In genomic region chr3R:22139113-22139512, dm6 we compare ENCODE assay signal across 1 fruit fly cellular context.
TF ChIP-seq lines count a peak whose summit lies in the region.

No protein-coding gene starts in this region.

TF ChIP-seq in whole organism, embryonic, 481 proteins besides CTCF, POLR2A, EP300 and RAD21 (continued from another document and continues in another):
- no peak for TF ChIP-seq ERR (GFP tag; optimal IDR thresholded peaks at IDR 0.05; lab: Kevin White, UChicago)
- TF ChIP-seq CG13624 (GFP tag; optimal IDR thresholded peaks at IDR 0.05; lab: Kevin White, UChicago) = peak; percentile 17
- peak; percentile 75 for TF ChIP-seq CG9727 (GFP tag; optimal IDR thresholded peaks at IDR 0.05; lab: Kevin White, UChicago)
- TF ChIP-seq pb (GFP tag; optimal IDR thresholded peaks at IDR 0.05; lab: Kevin White, UChicago) = peak; percentile 37
- TF ChIP-seq pan (optimal IDR thresholded peaks at IDR 0.05; lab: Kevin White, UChicago) = no peak
- peak in 1 of 2 experiments; percentile 75 for TF ChIP-seq pan (GFP tag; optimal IDR thresholded peaks at IDR 0.05 in 1 of 2, IDR thresholded peaks at IDR 0.05 in 1 of 2)
- peak; percentile 66; the same call in 1 of the 3 replicates for TF ChIP-seq CG2199 (GFP tag; IDR thresholded peaks at IDR 0.05; lab: Robert Waterston, UW)
- TF ChIP-seq tio (GFP tag; optimal IDR thresholded peaks at IDR 0.05; lab: Kevin White, UChicago) = peak; percentile 64
- peak; percentile 26; the same call in 1 of the 2 replicates for TF ChIP-seq CG31224 (GFP tag; IDR thresholded peaks at IDR 0.05; lab: Robert Waterston, UW)
- TF ChIP-seq Dll (GFP tag; IDR thresholded peaks at IDR 0.05; lab: Robert Waterston, UW; ENCODE audit: partially characterized antibody) = no peak
- no peak for TF ChIP-seq sc (optimal IDR thresholded peaks at IDR 0.05; lab: Kevin White, UChicago)
- TF ChIP-seq sc (GFP tag; optimal IDR thresholded peaks at IDR 0.05; lab: Kevin White, UChicago) = peak; percentile 37
- TF ChIP-seq wor (GFP tag; IDR thresholded peaks at IDR 0.05; lab: Robert Waterston, UW) = peak; percentile 57
- no peak for TF ChIP-seq CG17612 (GFP tag; IDR thresholded peaks at IDR 0.05; lab: Robert Waterston, UW)
- no peak for TF ChIP-seq cg (GFP tag; optimal IDR thresholded peaks at IDR 0.05; lab: Kevin White, UChicago)
- peak; percentile 68; the same call in 2 of the 3 replicates for TF ChIP-seq CG11456 (GFP tag; IDR thresholded peaks at IDR 0.05; lab: Robert Waterston, UW)
- no peak for TF ChIP-seq CkIIα-i1 (GFP tag; IDR thresholded peaks at IDR 0.05; lab: Robert Waterston, UW)
- TF ChIP-seq sens (GFP tag; lab: Kevin White, UChicago) = peak; percentile 92
- peak; percentile 48 for TF ChIP-seq lilli (GFP tag; optimal IDR thresholded peaks at IDR 0.05; lab: Kevin White, UChicago)
- no peak for TF ChIP-seq usp (GFP tag; optimal IDR thresholded peaks at IDR 0.05; lab: Kevin White, UChicago)
- TF ChIP-seq CG6813 (GFP tag; optimal IDR thresholded peaks at IDR 0.05; lab: Kevin White, UChicago) = peak; percentile 70
- no peak for TF ChIP-seq sr (GFP tag; IDR thresholded peaks at IDR 0.05; lab: Robert Waterston, UW)
- TF ChIP-seq CG14441 (GFP tag; IDR thresholded peaks at IDR 0.05; lab: Robert Waterston, UW) = peak; percentile 67
- TF ChIP-seq CG43689 (GFP tag; IDR thresholded peaks at IDR 0.05; lab: Robert Waterston, UW) = no peak
- peak; percentile 33 for TF ChIP-seq CG17568 (GFP tag; optimal IDR thresholded peaks at IDR 0.05; lab: Kevin White, UChicago)
- no peak for TF ChIP-seq luna (GFP tag; optimal IDR thresholded peaks at IDR 0.05; lab: Kevin White, UChicago)
- TF ChIP-seq hbn (GFP tag; IDR thresholded peaks at IDR 0.05; lab: Robert Waterston, UW; ENCODE audit: partially characterized antibody) = no peak
- TF ChIP-seq Awh (GFP tag; IDR thresholded peaks at IDR 0.05; lab: Robert Waterston, UW) = peak; percentile 42; the same call in 1 of the 2 replicates
- no peak for TF ChIP-seq CG30020 (tag; optimal IDR thresholded peaks at IDR 0.05; lab: Kevin White, UChicago)
- TF ChIP-seq CG2712 (tag; optimal IDR thresholded peaks at IDR 0.05; lab: Kevin White, UChicago) = peak; percentile 79
- peak; percentile 50 for TF ChIP-seq D19A (tag; optimal IDR thresholded peaks at IDR 0.05; lab: Kevin White, UChicago)
- TF ChIP-seq CG12744 (GFP tag; optimal IDR thresholded peaks at IDR 0.05; lab: Kevin White, UChicago) = no peak
- peak; percentile 58; the same call in 1 of the 2 replicates for TF ChIP-seq Gsc (GFP tag; IDR thresholded peaks at IDR 0.05; lab: Robert Waterston, UW)
- peak; percentile 59 for TF ChIP-seq Hsf (GFP tag; optimal IDR thresholded peaks at IDR 0.05; lab: Kevin White, UChicago)
- TF ChIP-seq croc (GFP tag; conservative IDR thresholded peaks at IDR 0.05; lab: Robert Waterston, UW) = peak; percentile 59
- TF ChIP-seq Hr3 (GFP tag; optimal IDR thresholded peaks at IDR 0.05; lab: Kevin White, UChicago) = peak; percentile 35
- no peak for TF ChIP-seq twi (tag; optimal IDR thresholded peaks at IDR 0.05; lab: Kevin White, UChicago)
- no peak for TF ChIP-seq Dek (tag; optimal IDR thresholded peaks at IDR 0.05; lab: Kevin White, UChicago)
- no peak for TF ChIP-seq mld (GFP tag; IDR thresholded peaks at IDR 0.05; lab: Robert Waterston, UW; ENCODE audit: partially characterized antibody)
- peak; percentile 38 for TF ChIP-seq CG15696 (tag; optimal IDR thresholded peaks at IDR 0.05; lab: Kevin White, UChicago)
- TF ChIP-seq ranshi (GFP tag; IDR thresholded peaks at IDR 0.05; lab: Robert Waterston, UW) = peak; percentile 78
- TF ChIP-seq sim (GFP tag; IDR thresholded peaks at IDR 0.05; lab: Robert Waterston, UW) = peak; percentile 56; the same call in 1 of the 2 replicates
- no peak for TF ChIP-seq CG10431 (GFP tag; optimal IDR thresholded peaks at IDR 0.05; lab: Kevin White, UChicago)
- TF ChIP-seq sd (tag; optimal IDR thresholded peaks at IDR 0.05; lab: Kevin White, UChicago) = no peak
- peak; percentile 50; the same call in 1 of the 2 replicates for TF ChIP-seq E2f2 (GFP tag; IDR thresholded peaks at IDR 0.05; lab: Robert Waterston, UW)
- TF ChIP-seq CG4282 (GFP tag; optimal IDR thresholded peaks at IDR 0.05; lab: Kevin White, UChicago) = peak; percentile 20
- TF ChIP-seq seq (GFP tag; IDR thresholded peaks at IDR 0.05; lab: Robert Waterston, UW) = peak; percentile 74
- no peak for TF ChIP-seq hkb (optimal IDR thresholded peaks at IDR 0.05; lab: Kevin White, UChicago)
- TF ChIP-seq hkb (GFP tag; IDR thresholded peaks at IDR 0.05; lab: Robert Waterston, UW) = peak; percentile 81
- TF ChIP-seq CG6175 (GFP tag; IDR thresholded peaks at IDR 0.05; lab: Robert Waterston, UW) = 0 out of 3 replicates have a peak, but pooled peaks have one; percentile 14
- TF ChIP-seq CG4854 (GFP tag; optimal IDR thresholded peaks at IDR 0.05; lab: Kevin White, UChicago) = no peak
- TF ChIP-seq stwl (tag; optimal IDR thresholded peaks at IDR 0.05; lab: Kevin White, UChicago) = peak; percentile 56
- peak; percentile 69; the same call in 2 of the 3 replicates for TF ChIP-seq CG11093 (GFP tag; IDR thresholded peaks at IDR 0.05; lab: Robert Waterston, UW)
- no peak for TF ChIP-seq zfh2 (GFP tag; optimal IDR thresholded peaks at IDR 0.05; lab: Kevin White, UChicago)
- TF ChIP-seq Sox100B (GFP tag; optimal IDR thresholded peaks at IDR 0.05; lab: Kevin White, UChicago) = no peak
- peak; percentile 68 for TF ChIP-seq CG16815 (GFP tag; optimal IDR thresholded peaks at IDR 0.05; lab: Kevin White, UChicago)
- peak; percentile 75 for TF ChIP-seq sisA (GFP tag; IDR thresholded peaks at IDR 0.05; lab: Robert Waterston, UW)
- no peak for TF ChIP-seq Eip74EF (GFP tag; optimal IDR thresholded peaks at IDR 0.05; lab: Kevin White, UChicago)
- no peak for TF ChIP-seq CG34376 (GFP tag; optimal IDR thresholded peaks at IDR 0.05; lab: Kevin White, UChicago)
- no peak for TF ChIP-seq CG4328 (GFP tag; optimal IDR thresholded peaks at IDR 0.05; lab: Kevin White, UChicago)
- TF ChIP-seq CG11247 (GFP tag; IDR thresholded peaks at IDR 0.05; lab: Robert Waterston, UW) = peak; percentile 55; the same call in 1 of the 2 replicates
- peak; percentile 4 for TF ChIP-seq psq (GFP tag; optimal IDR thresholded peaks at IDR 0.05; lab: Kevin White, UChicago)
- TF ChIP-seq Aef1 (GFP tag; IDR thresholded peaks at IDR 0.05; lab: Robert Waterston, UW) = peak; percentile 61; the same call in 2 of the 3 replicates
- peak; percentile 44; the same call in 1 of the 2 replicates for TF ChIP-seq CG10321 (GFP tag; IDR thresholded peaks at IDR 0.05; lab: Robert Waterston, UW)
- TF ChIP-seq CG15601 (tag; optimal IDR thresholded peaks at IDR 0.05; lab: Kevin White, UChicago) = peak; percentile 34
- peak; percentile 85 for TF ChIP-seq Drgx (GFP tag; IDR thresholded peaks at IDR 0.05; lab: Robert Waterston, UW)
- TF ChIP-seq D (optimal IDR thresholded peaks at IDR 0.05; lab: Kevin White, UChicago) = no peak
- TF ChIP-seq D (GFP tag; optimal IDR thresholded peaks at IDR 0.05; lab: Kevin White, UChicago) = peak; percentile 69
- peak; percentile 23 for TF ChIP-seq CG5180 (GFP tag; optimal IDR thresholded peaks at IDR 0.05; lab: Kevin White, UChicago)
- TF ChIP-seq lov (optimal IDR thresholded peaks at IDR 0.05; lab: Kevin White, UChicago) = no peak
- peak; percentile 74; the same call in 2 of the 3 replicates for TF ChIP-seq lov (GFP tag; IDR thresholded peaks at IDR 0.05; lab: Robert Waterston, UW)
- TF ChIP-seq so (GFP tag; IDR thresholded peaks at IDR 0.05; lab: Robert Waterston, UW) = peak; percentile 56; the same call in 1 of the 3 replicates
- TF ChIP-seq Lpt (GFP tag; optimal IDR thresholded peaks at IDR 0.05; lab: Kevin White, UChicago) = no peak
- TF ChIP-seq row (GFP tag; IDR thresholded peaks at IDR 0.05; lab: Robert Waterston, UW) = peak; percentile 31; the same call in 2 of the 3 replicates
- TF ChIP-seq CG12391 (tag; optimal IDR thresholded peaks at IDR 0.05; lab: Kevin White, UChicago) = peak; percentile 67
- TF ChIP-seq tap (tag; optimal IDR thresholded peaks at IDR 0.05; lab: Kevin White, UChicago) = peak; percentile 31
- TF ChIP-seq ci (GFP tag; IDR thresholded peaks at IDR 0.05; lab: Robert Waterston, UW) = peak; percentile 88
- TF ChIP-seq dan (GFP tag; IDR thresholded peaks at IDR 0.05; lab: Robert Waterston, UW) = peak; percentile 67
- TF ChIP-seq CG31441 (GFP tag; IDR thresholded peaks at IDR 0.05; lab: Robert Waterston, UW) = peak; percentile 75
- peak; percentile 54 for TF ChIP-seq CG10462 (GFP tag; optimal IDR thresholded peaks at IDR 0.05; lab: Kevin White, UChicago)
- peak; percentile 68 for TF ChIP-seq slbo (GFP tag; IDR thresholded peaks at IDR 0.05; lab: Robert Waterston, UW)
- TF ChIP-seq Xrp1 (GFP tag; IDR thresholded peaks at IDR 0.05; lab: Robert Waterston, UW) = peak; percentile 92
- peak; percentile 48 for TF ChIP-seq Asciz (GFP tag; optimal IDR thresholded peaks at IDR 0.05; lab: Kevin White, UChicago)
- no peak for TF ChIP-seq CG1832 (GFP tag; optimal IDR thresholded peaks at IDR 0.05; lab: Kevin White, UChicago)
- peak; percentile 73 for TF ChIP-seq Sox102F (GFP tag; optimal IDR thresholded peaks at IDR 0.05; lab: Kevin White, UChicago)
- peak; percentile 80 for TF ChIP-seq Antp (GFP tag; optimal IDR thresholded peaks at IDR 0.05; lab: Kevin White, UChicago)
- TF ChIP-seq pita (GFP tag; optimal IDR thresholded peaks at IDR 0.05; lab: Kevin White, UChicago) = no peak
- TF ChIP-seq CG17912 (GFP tag; optimal IDR thresholded peaks at IDR 0.05; lab: Kevin White, UChicago) = no peak
- TF ChIP-seq amos (GFP tag; IDR thresholded peaks at IDR 0.05; lab: Robert Waterston, UW; ENCODE audit: partially characterized antibody) = no peak
- TF ChIP-seq CG4404 (GFP tag; IDR thresholded peaks at IDR 0.05; lab: Robert Waterston, UW) = peak; percentile 76
- peak; percentile 64 for TF ChIP-seq CG10654 (GFP tag; optimal IDR thresholded peaks at IDR 0.05; lab: Kevin White, UChicago)
- TF ChIP-seq CG1233 (GFP tag; optimal IDR thresholded peaks at IDR 0.05; lab: Kevin White, UChicago) = peak; percentile 47
- TF ChIP-seq CG12104 (GFP tag; optimal IDR thresholded peaks at IDR 0.05; lab: Kevin White, UChicago) = no peak
- no peak for TF ChIP-seq CG15479 (GFP tag; optimal IDR thresholded peaks at IDR 0.05; lab: Kevin White, UChicago)
- TF ChIP-seq pfk (GFP tag; optimal IDR thresholded peaks at IDR 0.05; lab: Kevin White, UChicago) = no peak
- TF ChIP-seq oc (tag; optimal IDR thresholded peaks at IDR 0.05; lab: Kevin White, UChicago) = peak; percentile 23
- peak; percentile 53 for TF ChIP-seq sob (GFP tag; IDR thresholded peaks at IDR 0.05; lab: Robert Waterston, UW)
- peak; percentile 38 for TF ChIP-seq CG12769 (tag; optimal IDR thresholded peaks at IDR 0.05; lab: Kevin White, UChicago)
- no peak; the same call in 1 of the 2 replicates for TF ChIP-seq Ravus (GFP tag; IDR thresholded peaks at IDR 0.05; lab: Robert Waterston, UW)
- no peak for TF ChIP-seq rib (GFP tag; IDR thresholded peaks at IDR 0.05; lab: Robert Waterston, UW)
- TF ChIP-seq crol (GFP tag; IDR thresholded peaks at IDR 0.05; lab: Robert Waterston, UW) = peak; percentile 77
- no peak for TF ChIP-seq Hand (GFP tag; optimal IDR thresholded peaks at IDR 0.05; lab: Kevin White, UChicago)
- peak; percentile 65 for TF ChIP-seq CG30403 (GFP tag; optimal IDR thresholded peaks at IDR 0.05; lab: Kevin White, UChicago)
- no peak for TF ChIP-seq Dref (GFP tag; IDR thresholded peaks at IDR 0.05; lab: Robert Waterston, UW)
- TF ChIP-seq CG3838 (GFP tag; optimal IDR thresholded peaks at IDR 0.05; lab: Kevin White, UChicago) = peak; percentile 15
- no peak for TF ChIP-seq crp (GFP tag; optimal IDR thresholded peaks at IDR 0.05; lab: Kevin White, UChicago)
- peak; percentile 78 for TF ChIP-seq CG12071 (GFP tag; optimal IDR thresholded peaks at IDR 0.05; lab: Kevin White, UChicago)
- TF ChIP-seq Meics (GFP tag; optimal IDR thresholded peaks at IDR 0.05; lab: Kevin White, UChicago) = peak; percentile 48
- TF ChIP-seq ssp (GFP tag; IDR thresholded peaks at IDR 0.05; lab: Robert Waterston, UW) = peak; percentile 66
- TF ChIP-seq CG10366 (GFP tag; IDR thresholded peaks at IDR 0.05; lab: Robert Waterston, UW) = peak; percentile 72
- no peak for TF ChIP-seq kni (GFP tag; optimal IDR thresholded peaks at IDR 0.05; lab: Kevin White, UChicago)
- no peak for TF ChIP-seq CG6854 (GFP tag; optimal IDR thresholded peaks at IDR 0.05; lab: Kevin White, UChicago)
- TF ChIP-seq CG17328 (GFP tag; IDR thresholded peaks at IDR 0.05; lab: Robert Waterston, UW) = peak; percentile 82
- 0 out of 3 replicates have a peak, but pooled peaks have one; percentile 35 for TF ChIP-seq jigr1 (GFP tag; IDR thresholded peaks at IDR 0.05; lab: Robert Waterston, UW)
- no peak for TF ChIP-seq gsb (GFP tag; IDR thresholded peaks at IDR 0.05; lab: Robert Waterston, UW)
- TF ChIP-seq bigmax (GFP tag; optimal IDR thresholded peaks at IDR 0.05; lab: Kevin White, UChicago) = no peak
- peak; percentile 26 for TF ChIP-seq Lhr (GFP tag; optimal IDR thresholded peaks at IDR 0.05; lab: Kevin White, UChicago)
- TF ChIP-seq Pdp1 (GFP tag; optimal IDR thresholded peaks at IDR 0.05; lab: Kevin White, UChicago) = peak; percentile 50 to 60
- TF ChIP-seq Six4 (GFP tag; optimal IDR thresholded peaks at IDR 0.05; lab: Kevin White, UChicago) = peak; percentile 82
- peak; percentile 44 for TF ChIP-seq CG8924 (tag; optimal IDR thresholded peaks at IDR 0.05; lab: Kevin White, UChicago)
- peak; percentile 70 for TF ChIP-seq Oli (tag; optimal IDR thresholded peaks at IDR 0.05; lab: Kevin White, UChicago)
- no peak for TF ChIP-seq pho (GFP tag; optimal IDR thresholded peaks at IDR 0.05; lab: Kevin White, UChicago)
- TF ChIP-seq phol (tag; optimal IDR thresholded peaks at IDR 0.05; lab: Kevin White, UChicago) = peak; percentile 75
- no peak for TF ChIP-seq CG7928 (GFP tag; optimal IDR thresholded peaks at IDR 0.05; lab: Kevin White, UChicago)
- TF ChIP-seq Dfd (GFP tag; optimal IDR thresholded peaks at IDR 0.05; lab: Kevin White, UChicago) = no peak
- TF ChIP-seq maf-S (GFP tag; optimal IDR thresholded peaks at IDR 0.05; lab: Kevin White, UChicago) = peak; percentile 35
- peak; percentile 31 for TF ChIP-seq CG13424 (tag; optimal IDR thresholded peaks at IDR 0.05; lab: Kevin White, UChicago)
- TF ChIP-seq NC2α (GFP tag; optimal IDR thresholded peaks at IDR 0.05; lab: Kevin White, UChicago) = peak; percentile 3
- peak; percentile 19 for TF ChIP-seq CG2116 (GFP tag; optimal IDR thresholded peaks at IDR 0.05; lab: Kevin White, UChicago)
- peak; percentile 61 for TF ChIP-seq CG6683 (GFP tag; optimal IDR thresholded peaks at IDR 0.05; lab: Kevin White, UChicago)
- peak; percentile 46 for TF ChIP-seq CG8290 (GFP tag; optimal IDR thresholded peaks at IDR 0.05; lab: Kevin White, UChicago)
- peak in 1 of 2 experiments; percentile 64 for TF ChIP-seq CG8290 (tag; optimal IDR thresholded peaks at IDR 0.05; lab: Kevin White, UChicago)
